Worm (Caenorhabditis elegans): Measurements from ENCODE around the gene pqn-10.

ce11 chrIII:6495191-6495723, 32.7 kb upstream of the pqn-10 start, which contains the start of gene F23F12.13:
- TF ChIP-seq flt-1 (GFP tag; IDR thresholded peaks at IDR 0.05) (no peak), ets-7 (tag; optimal IDR thresholded peaks at IDR 0.05) (no peak), ama-1 (optimal IDR thresholded peaks at IDR 0.05) (no peak), tbx-11 (GFP tag; IDR thresholded peaks at IDR 0.05) (no peak), pes-1 (GFP tag; IDR thresholded peaks at IDR 0.05) (no peak), sea-1 (GFP tag; conservative IDR thresholded peaks at IDR 0.05) (no peak)

Measured in whole organism, early embryonic.